Fruit fly (Drosophila melanogaster) whole organism, embryonic: ENCODE results near the gene Mtp.

Experiments
- CG11398 ChIP-seq: fragments of 200-800 bp; sonication (Bioruptor generic); optimal IDR thresholded peaks from 2 replicates; lab custom pipeline; 2016; ENCODE audit warnings: missing biosample characterization, missing genetic modification characterization
- CG14667 ChIP-seq: fragments of 200-800 bp; sonication (Bioruptor generic); IDR thresholded peaks from 2 replicates; pipeline ENCODE4 v1.3.6; 2022; ENCODE audit warnings: missing biosample characterization, missing genetic modification characterization
- CG18764 ChIP-seq: fragments of 200-800 bp; sonication (Bioruptor generic); optimal IDR thresholded peaks from 3 replicates; lab custom pipeline; 2016; ENCODE audit warnings: missing biosample characterization, missing genetic modification characterization
- CG31441 ChIP-seq: fragments of 200-800 bp; sonication (Bioruptor generic); IDR thresholded peaks from 2 replicates; pipeline ENCODE4 v1.3.6; 2022; ENCODE audit warnings: missing biosample characterization, missing genetic modification characterization
- Dip2 ChIP-seq: fragments of 200-800 bp; sonication (Bioruptor generic); IDR thresholded peaks from 2 replicates; pipeline ENCODE4 v1.3.6; 2022; ENCODE audit warnings: missing biosample characterization, missing genetic modification characterization
- cg ChIP-seq: fragments of 200-800 bp; sonication (Bioruptor generic); optimal IDR thresholded peaks from 3 replicates; lab custom pipeline; 2019; ENCODE audit warnings: missing biosample characterization, mild to moderate bottlenecking, missing genetic modification characterization, moderate library complexity
- sens-2 ChIP-seq: fragments of 200-800 bp; sonication (Bioruptor generic); IDR thresholded peaks from 2 replicates; pipeline ENCODE4 v1.3.6; 2022; ENCODE audit warnings: missing biosample characterization, missing genetic modification characterization
- slbo ChIP-seq: fragments of 200-800 bp; sonication (Bioruptor generic); IDR thresholded peaks from 2 replicates; pipeline ENCODE4 v1.3.6; 2022; ENCODE audit warnings: missing biosample characterization, missing genetic modification characterization

dm6 chr2L:20898478-20899075 lies 24.1 kb downstream of the Mtp start:
- TF ChIP-seq sens-2 (GFP tag; lab: Robert Waterston, UW) (no peak), CG31441 (GFP tag; lab: Robert Waterston, UW) (no peak), Dip2 (GFP tag; lab: Robert Waterston, UW) (no peak), CG18764 (GFP tag; lab: Kevin White, UChicago) (no peak), CG11398 (GFP tag; lab: Kevin White, UChicago) (no peak), cg (GFP tag; lab: Kevin White, UChicago) (no peak), CG14667 (GFP tag; lab: Robert Waterston, UW) (no peak), slbo (GFP tag; lab: Robert Waterston, UW) (no peak)
